Worm (Caenorhabditis elegans): ENCODE results near the gene R10E9.2.

The R10E9.2 gene

ce11 chrIII:3954220-3954619 lies 9.9 kb downstream of the R10E9.2 start (continued):
- TF ChIP-seq sptf-1 (tag; optimal IDR thresholded peaks at IDR 0.05) (no peak), swsn-7 (tag; optimal IDR thresholded peaks at IDR 0.05) (peak; percentile 37), lin-15B (tag; optimal IDR thresholded peaks at IDR 0.05) (no peak), nhr-28 (tag; optimal IDR thresholded peaks at IDR 0.05) (no peak), irx-1 (tag; optimal IDR thresholded peaks at IDR 0.05) (peak; percentile 25), nhr-84 (tag; optimal IDR thresholded peaks at IDR 0.05) (no peak), unc-30 (tag; optimal IDR thresholded peaks at IDR 0.05) (no peak), nhr-90 (tag; optimal IDR thresholded peaks at IDR 0.05; ENCODE audit: poor library complexity) (no peak), jun-1 (tag; optimal IDR thresholded peaks at IDR 0.05) (no peak), fkh-4 (tag; optimal IDR thresholded peaks at IDR 0.05; ENCODE audit: borderline replicate concordance) (no peak), ztf-4 (tag; optimal IDR thresholded peaks at IDR 0.05) (peak; percentile 70), zip-4 (GFP tag; optimal IDR thresholded peaks at IDR 0.05) (no peak), vab-15 (tag; optimal IDR thresholded peaks at IDR 0.05) (peak; percentile 29), C34B4.2 (tag; optimal IDR thresholded peaks at IDR 0.05) (no peak), nhr-47 (tag; optimal IDR thresholded peaks at IDR 0.05) (peak; percentile 42), mep-1 (tag; optimal IDR thresholded peaks at IDR 0.05) (peak; percentile 52), nhr-77 (tag; optimal IDR thresholded peaks at IDR 0.05) (no peak), unc-98 (GFP tag; IDR thresholded peaks at IDR 0.05) (no peak), unc-62 (GFP tag; optimal IDR thresholded peaks at IDR 0.05) (no peak), pqm-1 (tag; optimal IDR thresholded peaks at IDR 0.05) (no peak), nhr-237 (tag; optimal IDR thresholded peaks at IDR 0.05) (no peak), blmp-1 (tag; optimal IDR thresholded peaks at IDR 0.05) (peak; percentile 11), fos-1 (tag; optimal IDR thresholded peaks at IDR 0.05) (no peak), nhr-20 (tag; optimal IDR thresholded peaks at IDR 0.05) (peak; percentile 62), sox-4 (tag; optimal IDR thresholded peaks at IDR 0.05) (no peak), ets-5 (GFP tag; IDR thresholded peaks at IDR 0.05) (no peak), nhr-76 (tag; optimal IDR thresholded peaks at IDR 0.05) (no peak), ceh-8 (GFP tag; optimal IDR thresholded peaks at IDR 0.05) (peak; percentile 37), lir-3 (tag; optimal IDR thresholded peaks at IDR 0.05; ENCODE audit: poor library complexity) (peak; percentile 38), hlh-17 (GFP tag; optimal IDR thresholded peaks at IDR 0.05; ENCODE audit: borderline replicate concordance) (no peak), xbp-1 (tag; optimal IDR thresholded peaks at IDR 0.05) (peak; percentile 9), aly-2 (tag; optimal IDR thresholded peaks at IDR 0.05) (no peak), efl-3 (GFP tag; optimal IDR thresholded peaks at IDR 0.05) (no peak), skn-1 (tag; optimal IDR thresholded peaks at IDR 0.05) (no peak), nhr-11 (tag; optimal IDR thresholded peaks at IDR 0.05) (no peak), ceh-88 (GFP tag; IDR thresholded peaks at IDR 0.05) (no peak), tlp-1 (tag; optimal IDR thresholded peaks at IDR 0.05) (no peak), ceh-90 (tag; optimal IDR thresholded peaks at IDR 0.05) (no peak), unc-130 (tag; optimal IDR thresholded peaks at IDR 0.05) (peak; percentile 54), ztf-11 (tag; optimal IDR thresholded peaks at IDR 0.05) (peak in 1 of 2 experiments; percentile 8), elt-2 (tag; optimal IDR thresholded peaks at IDR 0.05) (no peak), lin-39 (tag; optimal IDR thresholded peaks at IDR 0.05) (no peak), mdl-1 (tag; optimal IDR thresholded peaks at IDR 0.05) (peak in 1 of 2 experiments; percentile 90), alr-1 (tag; optimal IDR thresholded peaks at IDR 0.05; ENCODE audit: borderline replicate concordance) (no peak)

ce11 chrIII:3953235-3953634 lies 10.9 kb downstream of the R10E9.2 start:
- TF ChIP-seq mdl-1 (tag; optimal IDR thresholded peaks at IDR 0.05) (peak in 1 of 2 experiments; percentile 79), ztf-4 (tag; optimal IDR thresholded peaks at IDR 0.05) (peak; percentile 55), dpl-1 (GFP tag; optimal IDR thresholded peaks at IDR 0.05) (peak; percentile 19 to 38 (median 31)), elt-3 (tag; optimal IDR thresholded peaks at IDR 0.05) (peak in 1 of 6 experiments; percentile 41), nhr-12 (tag; optimal IDR thresholded peaks at IDR 0.05) (no peak), lin-35 (GFP tag; optimal IDR thresholded peaks at IDR 0.05) (peak; percentile 30 to 83), fkh-4 (tag; optimal IDR thresholded peaks at IDR 0.05; ENCODE audit: borderline replicate concordance) (no peak), mab-9 (GFP tag; IDR thresholded peaks at IDR 0.05) (0 out of 2 replicates have a peak, but pooled peaks have one; percentile 45), zip-4 (GFP tag; optimal IDR thresholded peaks at IDR 0.05) (no peak), ama-1 (optimal IDR thresholded peaks at IDR 0.05) (peak; percentile 60), nhr-71 (tag; optimal IDR thresholded peaks at IDR 0.05) (peak; percentile 79), tbx-2 (tag; optimal IDR thresholded peaks at IDR 0.05) (peak; percentile 39), ztf-11 (tag; optimal IDR thresholded peaks at IDR 0.05) (peak in 1 of 2 experiments; percentile 54), mep-1 (tag; optimal IDR thresholded peaks at IDR 0.05) (peak; percentile 74), ceh-63 (GFP tag; optimal IDR thresholded peaks at IDR 0.05) (no peak), alr-1 (tag; optimal IDR thresholded peaks at IDR 0.05; ENCODE audit: borderline replicate concordance) (no peak), nhr-20 (tag; optimal IDR thresholded peaks at IDR 0.05) (peak; percentile 74), C16A3.4 (tag; optimal IDR thresholded peaks at IDR 0.05) (peak; percentile 57)

All from whole organism, L1 larva.